Worm (Caenorhabditis elegans) whole organism, mixed stage, embryonic: Measurements from ENCODE around the gene spp-28.

Experiments used
- flh-1 ChIP-seq: fragments of 200-800 bp; sonication (Bioruptor generic); optimal IDR thresholded peaks from 2 replicates; lab custom pipeline; 2018; ENCODE audit warnings: mild to moderate bottlenecking, missing genetic modification characterization, moderate library complexity, missing compliant biosample characterization
- lin-32 ChIP-seq: fragments of 200-800 bp; sonication (Bioruptor generic); optimal IDR thresholded peaks from 2 replicates; lab custom pipeline; 2018; ENCODE audit warnings: mild to moderate bottlenecking, missing genetic modification characterization, missing compliant biosample characterization
- snpc-4 ChIP-seq: fragments of 150-350 bp; optimal IDR thresholded peaks from 2 replicates; lab custom pipeline; 2014; ENCODE audit warnings: missing biosample characterization, missing genetic modification characterization
- ztf-11 ChIP-seq: fragments of 150-350 bp; optimal IDR thresholded peaks from 2 replicates; lab custom pipeline; 2014; ENCODE audit warnings: missing biosample characterization, missing genetic modification characterization

DNA sequence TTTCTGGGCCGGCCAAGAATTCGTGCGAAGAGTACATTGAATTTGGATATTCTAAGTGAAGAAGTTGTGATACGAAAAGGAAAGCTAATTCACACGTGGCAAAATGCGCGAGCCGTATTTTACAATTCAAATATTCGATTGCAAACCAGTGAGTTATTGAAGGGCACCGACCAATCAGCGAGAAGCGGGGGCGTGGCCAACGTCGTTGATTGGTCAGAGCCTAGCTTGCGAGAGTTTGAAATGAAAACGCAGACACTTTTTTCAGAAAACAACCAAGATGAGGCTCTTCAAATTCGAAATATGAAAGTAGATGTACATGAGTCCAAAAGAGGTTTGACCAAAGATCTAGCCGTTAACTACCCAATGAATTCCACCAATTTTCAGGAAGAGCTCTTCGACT lies 20.5 kb upstream of the spp-28 start:
- TF ChIP-seq flh-1 (GFP tag; lab: Kevin White, UChicago) (no peak), snpc-4 (tag; lab: Kevin White, UChicago) (no peak), ztf-11 (no peak), lin-32 (GFP tag; lab: Kevin White, UChicago) (no peak)
